Worm (Caenorhabditis elegans) whole organism, late embryonic: ENCODE results near the gene Y73F4A.2.

Source experiments
- ahr-1 ChIP-seq: sonication (generic microtip); optimal IDR thresholded peaks from 2 replicates; lab custom pipeline; 2016; ENCODE audit warnings: missing genetic modification characterization, missing compliant biosample characterization
- che-1 ChIP-seq: sonication (generic microtip); optimal IDR thresholded peaks from 2 replicates; lab custom pipeline; 2016; ENCODE audit warnings: mild to moderate bottlenecking, missing genetic modification characterization, missing compliant biosample characterization
- dmd-4 ChIP-seq: sonication (generic microtip); optimal IDR thresholded peaks from 2 replicates; lab custom pipeline; 2016; ENCODE audit warnings: borderline replicate concordance, missing genetic modification characterization, missing compliant biosample characterization
- nfya-1 ChIP-seq: sonication (generic microtip); optimal IDR thresholded peaks from 2 replicates; lab custom pipeline; 2017; ENCODE audit warnings: missing genetic modification characterization, mild to moderate bottlenecking, missing compliant biosample characterization, antibody characterized with exemption, moderate library complexity
- pat-9 ChIP-seq: fragments of 200-800 bp; sonication (Bioruptor generic); optimal IDR thresholded peaks from 2 replicates; lab custom pipeline; 2018; ENCODE audit warnings: mild to moderate bottlenecking, missing genetic modification characterization, moderate library complexity, missing compliant biosample characterization
- pha-4 ChIP-seq: fragments of 150-350 bp; optimal IDR thresholded peaks from 2 replicates; lab custom pipeline; 2018; ENCODE audit warnings: missing biosample characterization, missing genetic modification reagents, missing genetic modification characterization
- pqm-1 ChIP-seq: sonication (generic microtip); optimal IDR thresholded peaks from 2 replicates; lab custom pipeline; 2016; ENCODE audit warnings: missing genetic modification characterization, missing compliant biosample characterization
- rnt-1 ChIP-seq: sonication (generic microtip); optimal IDR thresholded peaks from 2 replicates; lab custom pipeline; 2016; ENCODE audit warnings: missing genetic modification characterization, missing compliant biosample characterization
- unc-86 ChIP-seq: sonication (generic microtip); optimal IDR thresholded peaks from 2 replicates; lab custom pipeline; 2016; ENCODE audit warnings: missing genetic modification characterization, missing compliant biosample characterization

ce11 chrIV:9053403-9053802 lies 10.3 kb upstream of the Y73F4A.2 start:
- TF ChIP-seq che-1 (tag; lab: Kevin White, UChicago) (no peak), ahr-1 (tag; lab: Kevin White, UChicago) (no peak), pat-9 (tag; lab: Kevin White, UChicago) (no peak), nfya-1 (tag; lab: Kevin White, UChicago) (no peak), rnt-1 (no peak), pqm-1 (tag; lab: Kevin White, UChicago) (no peak), unc-86 (tag; lab: Kevin White, UChicago) (no peak), dmd-4 (tag; lab: Kevin White, UChicago) (no peak), pha-4 (tag; lab: Kevin White, UChicago) (no peak)
